Fruit fly (Drosophila melanogaster): ENCODE results near the gene ocn.
A peak's percentile ranks its signal among the peaks of the same experiment; 100 is the strongest.

ocn gene

dm6 chr3R:30014977-30015514, 22.5 kb downstream of the ocn start, which contains the start of gene CG7920:
Gene CG7920, minus strand, starts transcription at chr3R:30015284.
- TF ChIP-seq rgr (GFP tag; optimal IDR thresholded peaks at IDR 0.05) (peak; percentile 56), Sp1 (GFP tag; optimal IDR thresholded peaks at IDR 0.05) (peak; percentile 63), CG9705 (GFP tag; optimal IDR thresholded peaks at IDR 0.05) (peak; percentile 37), Myc (optimal IDR thresholded peaks at IDR 0.05) (peak; percentile 1), Rel (GFP tag; optimal IDR thresholded peaks at IDR 0.05) (no peak), Rel (tag; optimal IDR thresholded peaks at IDR 0.05) (peak; percentile 70), usp (GFP tag; optimal IDR thresholded peaks at IDR 0.05) (no peak), fru (GFP tag; optimal IDR thresholded peaks at IDR 0.05) (peak; percentile 56), br (GFP tag; optimal IDR thresholded peaks at IDR 0.05) (peak; percentile 4), OdsH (GFP tag; optimal IDR thresholded peaks at IDR 0.05) (peak; percentile 19), ey (GFP tag; optimal IDR thresholded peaks at IDR 0.05) (peak; percentile 3), jim (GFP tag; optimal IDR thresholded peaks at IDR 0.05) (no peak), h (GFP tag; optimal IDR thresholded peaks at IDR 0.05) (peak; percentile 51), Hnf4 (GFP tag; optimal IDR thresholded peaks at IDR 0.05) (peak; percentile 58), lola (GFP tag; optimal IDR thresholded peaks at IDR 0.05) (no peak), GATAd (GFP tag; optimal IDR thresholded peaks at IDR 0.05) (peak; percentile 82), dmrt93B (GFP tag; optimal IDR thresholded peaks at IDR 0.05) (no peak), Jra (GFP tag; optimal IDR thresholded peaks at IDR 0.05) (peak; percentile 53), Hr83 (GFP tag; optimal IDR thresholded peaks at IDR 0.05; ENCODE audit: poor library complexity, severe bottlenecking) (no peak), Dif (GFP tag; optimal IDR thresholded peaks at IDR 0.05; ENCODE audit: partially characterized antibody) (peak; percentile 54), Vsx2 (GFP tag; optimal IDR thresholded peaks at IDR 0.05; ENCODE audit: partially characterized antibody) (peak; percentile 61), foxo (GFP tag; optimal IDR thresholded peaks at IDR 0.05) (peak in 1 of 2 experiments; percentile 52)

dm6 chr3R:30014480-30014879, 23.1 kb downstream of the ocn start:
- TF ChIP-seq N (GFP tag; optimal IDR thresholded peaks at IDR 0.05) (no peak), ey (GFP tag; optimal IDR thresholded peaks at IDR 0.05) (no peak), lola (GFP tag; optimal IDR thresholded peaks at IDR 0.05) (no peak), sv (GFP tag; optimal IDR thresholded peaks at IDR 0.05) (no peak), h (GFP tag; optimal IDR thresholded peaks at IDR 0.05) (no peak), Vsx2 (GFP tag; optimal IDR thresholded peaks at IDR 0.05; ENCODE audit: partially characterized antibody) (no peak), psq (GFP tag; optimal IDR thresholded peaks at IDR 0.05) (no peak), Abd-B (GFP tag; optimal IDR thresholded peaks at IDR 0.05) (no peak), Dfd (GFP tag; optimal IDR thresholded peaks at IDR 0.05) (no peak), dsf (GFP tag; optimal IDR thresholded peaks at IDR 0.05; ENCODE audit: borderline replicate concordance) (no peak), CrebA (GFP tag; optimal IDR thresholded peaks at IDR 0.05; ENCODE audit: borderline replicate concordance) (no peak), CG32264 (GFP tag; optimal IDR thresholded peaks at IDR 0.05) (no peak), jim (GFP tag; optimal IDR thresholded peaks at IDR 0.05) (no peak), OdsH (GFP tag; optimal IDR thresholded peaks at IDR 0.05) (no peak), brk (GFP tag; optimal IDR thresholded peaks at IDR 0.05) (no peak), Jra (GFP tag; optimal IDR thresholded peaks at IDR 0.05) (no peak), Mio (GFP tag; optimal IDR thresholded peaks at IDR 0.05) (no peak)

- TF ChIP-seq woc (GFP tag; optimal IDR thresholded peaks at IDR 0.05), result no peak
- no peak for TF ChIP-seq Dif (GFP tag; optimal IDR thresholded peaks at IDR 0.05; ENCODE audit: partially characterized antibody)
- no peak for TF ChIP-seq dsf (GFP tag; optimal IDR thresholded peaks at IDR 0.05; ENCODE audit: borderline replicate concordance)
- no peak for TF ChIP-seq brk (GFP tag; optimal IDR thresholded peaks at IDR 0.05)
- TF ChIP-seq rgr (GFP tag; optimal IDR thresholded peaks at IDR 0.05), result no peak
- TF ChIP-seq tai (GFP tag; optimal IDR thresholded peaks at IDR 0.05), result no peak
- no peak for TF ChIP-seq foxo (GFP tag; optimal IDR thresholded peaks at IDR 0.05)
- TF ChIP-seq pan (optimal IDR thresholded peaks at IDR 0.05), result no peak
- TF ChIP-seq psq (GFP tag; optimal IDR thresholded peaks at IDR 0.05), result no peak
- TF ChIP-seq CG32264 (GFP tag; optimal IDR thresholded peaks at IDR 0.05), result no peak
- no peak for TF ChIP-seq ey (GFP tag; optimal IDR thresholded peaks at IDR 0.05)
- no peak for TF ChIP-seq Mio (GFP tag; optimal IDR thresholded peaks at IDR 0.05)
- TF ChIP-seq Dfd (GFP tag; optimal IDR thresholded peaks at IDR 0.05), result no peak
- TF ChIP-seq h (GFP tag; optimal IDR thresholded peaks at IDR 0.05), result no peak
- TF ChIP-seq Hnf4 (GFP tag; optimal IDR thresholded peaks at IDR 0.05), result no peak
- no peak for TF ChIP-seq Sp1 (GFP tag; optimal IDR thresholded peaks at IDR 0.05)
- no peak for TF ChIP-seq OdsH (GFP tag; optimal IDR thresholded peaks at IDR 0.05)
- no peak for TF ChIP-seq fru (GFP tag; optimal IDR thresholded peaks at IDR 0.05)
These were observed 23.6 kb downstream of the ocn start for dm6 chr3R:30013909-30014308.

Measured in whole organism, wandering third instar larva.